Worm (Caenorhabditis elegans) whole organism, late embryonic: Measurements from ENCODE around the gene spe-39.

Experiments used
- hlh-8 ChIP-seq: sonication (generic microtip); optimal IDR thresholded peaks from 2 replicates; lab custom pipeline; 2016; ENCODE audit warnings: missing genotype, missing genetic modification characterization, missing compliant biosample characterization
- pha-4 ChIP-seq: fragments of 150-350 bp; optimal IDR thresholded peaks from 2 replicates; lab custom pipeline; 2018; ENCODE audit warnings: missing biosample characterization, missing genetic modification reagents, missing genetic modification characterization

DNA sequence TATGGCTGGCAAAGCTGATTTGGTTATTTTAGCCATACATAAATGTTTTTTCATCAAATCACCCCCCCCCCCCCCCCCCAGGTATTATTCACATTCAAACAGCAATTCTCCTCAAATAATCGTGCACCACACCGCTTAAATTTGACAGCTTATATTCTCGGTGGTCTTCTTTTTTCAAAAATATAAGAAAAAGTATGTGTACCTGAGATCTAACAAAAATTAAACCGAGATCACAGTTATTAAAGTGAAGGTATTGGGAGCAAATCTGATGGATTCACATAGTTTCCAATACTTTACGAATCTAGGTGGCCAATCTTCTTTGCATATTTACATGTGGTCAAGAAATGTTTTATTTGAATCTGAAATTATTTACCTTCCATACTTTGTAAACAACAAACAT, 5.1 kb upstream of the spe-39 start, which contains the start of gene ZC404.15:
- no peak for TF ChIP-seq hlh-8 (tag; lab: Kevin White, UChicago)
- no peak for TF ChIP-seq pha-4 (tag; lab: Kevin White, UChicago)
